Worm (Caenorhabditis elegans): Measurements from ENCODE around the gene dach-1.

dach-1 gene

DNA sequence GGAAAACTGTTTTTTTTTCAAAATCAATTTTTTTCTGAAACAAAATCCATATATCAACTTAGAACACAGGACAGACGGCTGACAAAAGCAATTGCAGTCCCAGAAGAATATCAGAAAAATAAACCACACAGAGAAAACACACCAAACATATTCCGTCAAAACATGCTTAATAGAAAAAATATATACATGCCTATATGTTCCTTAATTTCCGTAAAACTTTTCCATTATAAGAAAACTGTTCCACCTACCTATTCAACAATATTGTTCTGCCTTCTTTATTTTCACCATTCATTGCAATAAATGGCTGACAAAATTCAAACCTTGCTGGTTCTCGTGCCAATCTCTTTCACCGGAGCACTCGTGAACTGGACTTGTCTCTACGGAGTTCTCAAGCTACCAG is 18.5 kb upstream of the dach-1 start, which contains the start of gene srx-63:
Gene srx-63, plus strand, starts transcription at position 301 of the 400 bp plus-strand sequence.
- no peak for TF ChIP-seq tbx-2 (tag; optimal IDR thresholded peaks at IDR 0.05)
- TF ChIP-seq fkh-10 (GFP tag; optimal IDR thresholded peaks at IDR 0.05): no peak
- no peak for TF ChIP-seq unc-86 (tag; optimal IDR thresholded peaks at IDR 0.05)
- TF ChIP-seq unc-130 (tag; optimal IDR thresholded peaks at IDR 0.05): no peak
- TF ChIP-seq lin-39 (tag; optimal IDR thresholded peaks at IDR 0.05): no peak
- TF ChIP-seq nhr-19 (GFP tag; conservative IDR thresholded peaks at IDR 0.05): no peak
- TF ChIP-seq ztf-11 (tag; optimal IDR thresholded peaks at IDR 0.05): no peak
- TF ChIP-seq ztf-4 (tag; optimal IDR thresholded peaks at IDR 0.05): no peak
- TF ChIP-seq blmp-1 (tag; optimal IDR thresholded peaks at IDR 0.05): no peak

DNA sequence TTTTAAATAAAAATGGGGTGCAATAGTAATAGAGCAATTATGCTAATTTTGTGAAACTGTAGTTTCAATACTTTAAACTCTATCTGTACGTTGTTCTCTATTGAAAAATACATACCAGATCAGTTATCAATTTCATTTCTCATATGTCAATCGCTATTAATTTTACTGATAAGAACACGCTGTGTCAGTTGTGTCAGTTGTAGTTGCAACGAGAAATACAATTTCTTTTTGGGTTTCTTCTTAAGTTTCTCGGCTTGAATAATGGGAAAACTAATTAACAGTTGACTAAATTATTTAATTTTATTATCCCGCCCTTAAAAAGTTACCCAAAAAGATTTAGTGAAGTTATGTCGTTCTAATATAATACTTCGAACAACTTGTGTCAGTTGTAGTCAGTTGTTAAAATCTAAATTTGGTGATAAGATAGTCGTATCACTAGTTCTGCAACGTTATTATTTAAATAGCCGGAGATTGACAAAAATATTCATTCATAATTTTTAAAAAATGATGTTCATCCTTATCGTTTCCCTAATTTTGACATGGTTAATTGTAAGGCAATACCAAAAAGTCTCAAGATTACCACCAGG is 13.8 kb upstream of the dach-1 start, which contains the start of gene cyp-35A5:
Gene cyp-35A5, plus strand, starts transcription at position 435 of the 587 bp plus-strand sequence.
- TF ChIP-seq jun-1 (tag; optimal IDR thresholded peaks at IDR 0.05): no peak
- no peak for TF ChIP-seq nhr-90 (tag; optimal IDR thresholded peaks at IDR 0.05; ENCODE audit: poor library complexity)
- TF ChIP-seq F16B12.6 (tag; optimal IDR thresholded peaks at IDR 0.05): no peak
- peak; percentile 2 for TF ChIP-seq nhr-20 (tag; optimal IDR thresholded peaks at IDR 0.05)
- TF ChIP-seq nhr-28 (tag; optimal IDR thresholded peaks at IDR 0.05): no peak
- TF ChIP-seq elt-2 (tag; optimal IDR thresholded peaks at IDR 0.05): peak; percentile 85
- no peak for TF ChIP-seq ceh-8 (GFP tag; optimal IDR thresholded peaks at IDR 0.05)
- no peak for TF ChIP-seq lin-13 (GFP tag; optimal IDR thresholded peaks at IDR 0.05)
- TF ChIP-seq hlh-4 (tag; optimal IDR thresholded peaks at IDR 0.05): no peak
- no peak for TF ChIP-seq nhr-76 (tag; optimal IDR thresholded peaks at IDR 0.05)
- TF ChIP-seq lin-15B (tag; optimal IDR thresholded peaks at IDR 0.05): no peak
- no peak for TF ChIP-seq lin-14 (GFP tag; optimal IDR thresholded peaks at IDR 0.05)
- no peak for TF ChIP-seq nhr-19 (GFP tag; conservative IDR thresholded peaks at IDR 0.05)
- TF ChIP-seq unc-130 (tag; optimal IDR thresholded peaks at IDR 0.05): no peak

DNA sequence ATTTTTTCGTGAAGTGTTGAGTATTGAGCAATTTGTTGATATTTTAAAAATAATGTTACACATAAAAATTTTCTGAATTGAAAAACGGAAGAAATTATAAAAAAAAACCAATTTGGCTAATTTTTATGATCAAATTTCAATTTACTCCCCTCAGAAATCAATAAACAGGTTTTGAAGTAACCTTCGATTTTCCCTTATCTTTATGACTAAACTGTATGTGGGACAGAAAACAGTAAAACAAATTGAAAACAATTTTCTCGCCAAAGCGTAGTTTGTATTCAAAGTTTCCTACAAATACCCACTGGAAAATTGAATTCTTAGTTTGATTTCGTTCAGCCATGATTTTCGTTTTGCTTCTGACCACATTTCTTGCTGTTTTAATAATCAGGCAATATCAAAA is 11.0 kb upstream of the dach-1 start, which contains the start of gene cyp-35B1:
Gene cyp-35B1, plus strand, starts transcription at position 244 of the 400 bp plus-strand sequence.
- TF ChIP-seq lin-15B (tag; optimal IDR thresholded peaks at IDR 0.05) (no peak), mep-1 (tag; optimal IDR thresholded peaks at IDR 0.05) (no peak), C16A3.4 (tag; optimal IDR thresholded peaks at IDR 0.05) (no peak), nhr-85 (tag) (no peak), zag-1 (tag; optimal IDR thresholded peaks at IDR 0.05) (no peak), grh-1 (GFP tag; IDR thresholded peaks at IDR 0.05) (no peak), egl-27 (tag; optimal IDR thresholded peaks at IDR 0.05) (no peak), ces-1 (GFP tag; optimal IDR thresholded peaks at IDR 0.05) (no peak), irx-1 (tag; optimal IDR thresholded peaks at IDR 0.05) (no peak), dpl-1 (GFP tag; optimal IDR thresholded peaks at IDR 0.05) (no peak), nhr-12 (tag; optimal IDR thresholded peaks at IDR 0.05) (no peak)

DNA sequence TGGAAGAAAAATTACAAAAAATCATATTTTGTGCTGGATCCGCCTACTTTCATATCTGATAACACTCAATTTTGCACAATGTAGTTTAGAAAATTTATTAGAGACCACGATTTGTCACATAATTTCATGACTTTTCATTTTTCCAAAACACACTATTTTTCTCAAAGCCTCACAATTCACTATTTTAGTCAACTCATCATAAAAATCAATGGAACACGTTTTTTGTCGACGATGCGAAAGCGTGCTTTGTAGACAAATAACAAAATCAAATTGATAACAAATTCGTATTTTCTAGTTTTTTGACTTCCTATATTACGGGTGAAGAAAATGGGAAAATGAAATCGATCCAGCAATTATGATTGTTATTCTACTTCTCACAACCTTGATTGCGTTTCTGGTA is 8.0 kb upstream of the dach-1 start, which contains the start of gene cyp-35B2:
Gene cyp-35B2, plus strand, starts transcription at position 301 of the 400 bp plus-strand sequence.
- TF ChIP-seq ama-1 (optimal IDR thresholded peaks at IDR 0.05) (no peak), nhr-47 (tag; optimal IDR thresholded peaks at IDR 0.05) (no peak), zag-1 (tag; optimal IDR thresholded peaks at IDR 0.05) (no peak), fkh-8 (tag; optimal IDR thresholded peaks at IDR 0.05) (no peak), sup-37 (GFP tag; optimal IDR thresholded peaks at IDR 0.05) (no peak), unc-86 (tag; optimal IDR thresholded peaks at IDR 0.05) (no peak), pag-3 (tag; optimal IDR thresholded peaks at IDR 0.05; ENCODE audit: borderline replicate concordance, insufficient read depth) (no peak), ztf-11 (tag; optimal IDR thresholded peaks at IDR 0.05) (no peak), nhr-28 (tag; optimal IDR thresholded peaks at IDR 0.05) (no peak), F16B12.6 (tag; optimal IDR thresholded peaks at IDR 0.05) (no peak), unc-30 (tag; optimal IDR thresholded peaks at IDR 0.05) (no peak), isw-1 (GFP tag; IDR thresholded peaks at IDR 0.05) (no peak), tbx-2 (tag; optimal IDR thresholded peaks at IDR 0.05) (no peak), Y116A8C.19 (tag; optimal IDR thresholded peaks at IDR 0.05; ENCODE audit: borderline replicate concordance) (no peak), nhr-71 (tag; optimal IDR thresholded peaks at IDR 0.05) (no peak), lin-13 (GFP tag; optimal IDR thresholded peaks at IDR 0.05) (no peak), irx-1 (tag; optimal IDR thresholded peaks at IDR 0.05) (no peak)
